Fruit fly (Drosophila melanogaster) whole organism, embryonic: Measurements from ENCODE around the gene EloB.

Experiments
- B-H2 ChIP-seq: fragments of 200-800 bp; sonication (Bioruptor generic); optimal IDR thresholded peaks from 2 replicates; lab custom pipeline; 2018; ENCODE audit warnings: missing biosample characterization, mild to moderate bottlenecking, missing genetic modification characterization
- Bgb ChIP-seq: fragments of 200-800 bp; sonication (Bioruptor generic); IDR thresholded peaks from 2 replicates; pipeline ENCODE4 v1.3.6; 2022; ENCODE audit warnings: missing biosample characterization, missing genetic modification characterization; ENCODE audit not compliant: partially characterized antibody
- Blimp-1 ChIP-seq: fragments of 200-800 bp; sonication (Bioruptor generic); optimal IDR thresholded peaks from 3 replicates; lab custom pipeline; 2018; ENCODE audit warnings: missing biosample characterization, missing genetic modification characterization, mild to moderate bottlenecking, moderate library complexity, missing genetic modification reagents
- Bteb2 ChIP-seq: fragments of 200-800 bp; sonication (Bioruptor generic); optimal IDR thresholded peaks from 2 replicates; lab custom pipeline; 2016; ENCODE audit warnings: missing biosample characterization, missing genetic modification characterization
- CG10147 ChIP-seq: fragments of 200-800 bp; sonication (Bioruptor generic); optimal IDR thresholded peaks from 2 replicates; lab custom pipeline; 2019; ENCODE audit warnings: missing biosample characterization, mild to moderate bottlenecking, missing genetic modification characterization, moderate library complexity
- CG10274 ChIP-seq: fragments of 200-800 bp; sonication (Bioruptor generic); optimal IDR thresholded peaks from 3 replicates; lab custom pipeline; 2017; ENCODE audit warnings: missing biosample characterization, mild to moderate bottlenecking, missing genetic modification characterization
- CG14441 ChIP-seq: fragments of 200-800 bp; sonication (Bioruptor generic); IDR thresholded peaks from 2 replicates; pipeline ENCODE4 v1.3.6; 2022; ENCODE audit warnings: missing biosample characterization, missing genetic modification characterization
- CG14667 ChIP-seq: fragments of 200-800 bp; sonication (Bioruptor generic); IDR thresholded peaks from 2 replicates; pipeline ENCODE4 v1.3.6; 2022; ENCODE audit warnings: missing biosample characterization, missing genetic modification characterization
- CG14710 ChIP-seq: fragments of 200-800 bp; sonication (Bioruptor generic); optimal IDR thresholded peaks from 3 replicates; lab custom pipeline; 2019; ENCODE audit warnings: missing biosample characterization, mild to moderate bottlenecking, missing genetic modification characterization, moderate library complexity
- CG16815 ChIP-seq: fragments of 200-800 bp; sonication (Bioruptor generic); optimal IDR thresholded peaks from 3 replicates; lab custom pipeline; 2017; ENCODE audit warnings: missing biosample characterization, mild to moderate bottlenecking, missing genetic modification characterization
- CG17385 ChIP-seq: fragments of 200-800 bp; sonication (Bioruptor generic); optimal IDR thresholded peaks from 3 replicates; lab custom pipeline; 2018; ENCODE audit warnings: missing biosample characterization, mild to moderate bottlenecking, missing genetic modification characterization
- CG17829 ChIP-seq: fragments of 200-800 bp; optimal IDR thresholded peaks from 2 replicates; lab custom pipeline; 2019; ENCODE audit warnings: missing biosample characterization, mild to moderate bottlenecking, missing genetic modification characterization, moderate library complexity
- CG18011 ChIP-seq: fragments of 200-800 bp; sonication (Bioruptor generic); optimal IDR thresholded peaks from 2 replicates; lab custom pipeline; 2017; ENCODE audit warnings: missing biosample characterization, missing genetic modification characterization, mild to moderate bottlenecking, moderate library complexity, missing genotype
- CG2199 ChIP-seq: fragments of 200-800 bp; sonication (Bioruptor generic); IDR thresholded peaks from 3 replicates; pipeline ENCODE4 v1.3.6; 2022; ENCODE audit warnings: missing biosample characterization, missing genetic modification characterization
- CG2875 ChIP-seq: fragments of 200-800 bp; sonication (Bioruptor generic); optimal IDR thresholded peaks from 2 replicates; lab custom pipeline; 2017; ENCODE audit warnings: missing biosample characterization, mild to moderate bottlenecking, missing genetic modification characterization, missing genetic modification reagents
- CG33557 ChIP-seq: fragments of 200-800 bp; sonication (Bioruptor generic); optimal IDR thresholded peaks from 2 replicates; lab custom pipeline; 2019; ENCODE audit warnings: missing biosample characterization, mild to moderate bottlenecking, missing genetic modification characterization, moderate library complexity
- CG3838 ChIP-seq: fragments of 200-800 bp; sonication (Bioruptor generic); optimal IDR thresholded peaks from 3 replicates; lab custom pipeline; 2016; ENCODE audit warnings: missing biosample characterization, missing genetic modification characterization
- CG6654 ChIP-seq: fragments of 200-800 bp; sonication (Bioruptor generic); optimal IDR thresholded peaks from 2 replicates; lab custom pipeline; 2017; ENCODE audit warnings: missing biosample characterization, mild to moderate bottlenecking, missing genetic modification characterization
- CG7987 ChIP-seq: fragments of 200-800 bp; sonication (Bioruptor generic); optimal IDR thresholded peaks from 2 replicates; lab custom pipeline; 2018; ENCODE audit warnings: missing biosample characterization, mild to moderate bottlenecking, missing genetic modification characterization, moderate library complexity
- CG8089 ChIP-seq: fragments of 200-800 bp; sonication (Bioruptor generic); optimal IDR thresholded peaks from 3 replicates; lab custom pipeline; 2016; ENCODE audit warnings: missing biosample characterization, missing genetic modification characterization
- CG8290 ChIP-seq, 3 experiments: fragments of 200-800 bp; sonication (Bioruptor generic); optimal IDR thresholded peaks; 2 replicates each; lab custom pipeline; 2016 to 2019; ENCODE audit warnings: missing biosample characterization in 3 of 3, missing genetic modification characterization in 3 of 3, mild to moderate bottlenecking in 2 of 3, moderate library complexity in 1 of 3
- CG9215 ChIP-seq: fragments of 200-800 bp; sonication (Bioruptor generic); IDR thresholded peaks from 2 replicates; pipeline ENCODE4 v1.3.6; 2022; ENCODE audit warnings: missing biosample characterization, missing genetic modification characterization
- Dip2 ChIP-seq: fragments of 200-800 bp; sonication (Bioruptor generic); IDR thresholded peaks from 2 replicates; pipeline ENCODE4 v1.3.6; 2022; ENCODE audit warnings: missing biosample characterization, missing genetic modification characterization
- ERR ChIP-seq: fragments of 200-800 bp; sonication (Bioruptor generic); optimal IDR thresholded peaks from 2 replicates; lab custom pipeline; 2016; ENCODE audit warnings: missing biosample characterization, missing genetic modification characterization
- HLH4C ChIP-seq: fragments of 200-800 bp; sonication (Bioruptor generic); IDR thresholded peaks from 3 replicates; pipeline ENCODE4 v1.3.6; 2022; ENCODE audit warnings: missing biosample characterization, missing genetic modification characterization; ENCODE audit not compliant: partially characterized antibody
- NC2β ChIP-seq: fragments of 200-800 bp; sonication (Bioruptor generic); optimal IDR thresholded peaks from 2 replicates; lab custom pipeline; 2016; ENCODE audit warnings: missing biosample characterization, missing genetic modification characterization
- Ravus ChIP-seq: fragments of 200-800 bp; sonication (Bioruptor generic); IDR thresholded peaks from 2 replicates; pipeline ENCODE4 v1.3.6; 2022; ENCODE audit warnings: missing biosample characterization, missing genetic modification characterization
- TFAM ChIP-seq: fragments of 200-800 bp; sonication (Bioruptor generic); optimal IDR thresholded peaks from 2 replicates; lab custom pipeline; 2017; ENCODE audit warnings: missing biosample characterization, missing genetic modification characterization, inconsistent platforms
- Trl ChIP-seq, 3 experiments: fragments of >200 bp in 2 of 3; fragments of 200-800 bp in 1 of 3; sonication (Bioruptor generic) in 1 of 3; optimal IDR thresholded peaks; 2 replicates in 1 of 3; 3 replicates in 2 of 3; lab custom pipeline; 2016 to 2017; ENCODE audit warnings: missing biosample characterization in 1 of 3, missing genetic modification characterization in 1 of 3
- ara ChIP-seq: fragments of 200-800 bp; sonication (Bioruptor generic); IDR thresholded peaks from 2 replicates; pipeline ENCODE4 v1.3.6; 2022; ENCODE audit warnings: missing biosample characterization, missing genetic modification characterization
- bcd ChIP-seq: fragments of 200-800 bp; sonication (Bioruptor generic); optimal IDR thresholded peaks from 2 replicates; lab custom pipeline; 2017; ENCODE audit warnings: missing biosample characterization, mild to moderate bottlenecking, missing genetic modification characterization
- caup ChIP-seq: fragments of 200-800 bp; sonication (Bioruptor generic); optimal IDR thresholded peaks from 3 replicates; lab custom pipeline; 2017; ENCODE audit warnings: missing biosample characterization, mild to moderate bottlenecking, missing genetic modification characterization, moderate library complexity; ENCODE audit not compliant: severe bottlenecking
- chif ChIP-seq, 2 experiments: fragments of 200-800 bp; sonication (Bioruptor generic); optimal IDR thresholded peaks; 3 replicates each; lab custom pipeline; 2016; ENCODE audit warnings: missing biosample characterization in 2 of 2, missing genetic modification characterization in 2 of 2
- esg ChIP-seq: fragments of 200-800 bp; sonication (Bioruptor generic); conservative IDR thresholded peaks from 2 replicates; pipeline ENCODE4 v1.3.6; 2022; ENCODE audit warnings: missing biosample characterization, missing genetic modification characterization
- exex ChIP-seq: fragments of 200-800 bp; sonication (Bioruptor generic); optimal IDR thresholded peaks from 4 replicates; lab custom pipeline; 2018; ENCODE audit warnings: missing biosample characterization, mild to moderate bottlenecking, missing genetic modification characterization, moderate library complexity
- gem ChIP-seq: fragments of 200-800 bp; sonication (Bioruptor generic); optimal IDR thresholded peaks from 2 replicates; lab custom pipeline; 2019; ENCODE audit warnings: missing biosample characterization, mild to moderate bottlenecking, missing genetic modification characterization, moderate library complexity
- hb ChIP-seq: fragments of 200-800 bp; sonication (Bioruptor generic); IDR thresholded peaks from 3 replicates; pipeline ENCODE4 v1.3.6; 2022; ENCODE audit warnings: missing biosample characterization, missing genetic modification characterization; ENCODE audit not compliant: partially characterized antibody
- luna ChIP-seq: fragments of 200-800 bp; sonication (Bioruptor generic); optimal IDR thresholded peaks from 2 replicates; lab custom pipeline; 2016; ENCODE audit warnings: missing biosample characterization, missing genetic modification characterization
- mld ChIP-seq: fragments of 200-800 bp; sonication (Bioruptor generic); IDR thresholded peaks from 3 replicates; pipeline ENCODE4 v1.3.6; 2022; ENCODE audit warnings: missing biosample characterization, missing genetic modification characterization; ENCODE audit not compliant: partially characterized antibody
- peb ChIP-seq: fragments of 200-800 bp; sonication (Bioruptor generic); IDR thresholded peaks from 2 replicates; pipeline ENCODE4 v1.3.6; 2022; ENCODE audit warnings: missing biosample characterization, missing genetic modification characterization
- pros ChIP-seq: fragments of 200-800 bp; sonication (Bioruptor generic); optimal IDR thresholded peaks from 3 replicates; lab custom pipeline; 2019; ENCODE audit warnings: missing biosample characterization, mild to moderate bottlenecking, missing genetic modification characterization, moderate library complexity
- pum ChIP-seq: fragments of 200-800 bp; sonication (Bioruptor generic); optimal IDR thresholded peaks from 2 replicates; lab custom pipeline; 2016; ENCODE audit warnings: missing biosample characterization, missing genetic modification characterization
- scrt ChIP-seq: fragments of 200-800 bp; sonication (Bioruptor generic); optimal IDR thresholded peaks from 2 replicates; lab custom pipeline; 2018; ENCODE audit warnings: missing biosample characterization, mild to moderate bottlenecking, missing genetic modification characterization, moderate library complexity
- sens ChIP-seq: fragments of 200-800 bp; sonication (Bioruptor generic); peaks from one replicate; lab custom pipeline; 2016; ENCODE audit warnings: missing biosample characterization, missing genetic modification characterization
- sens-2 ChIP-seq: fragments of 200-800 bp; sonication (Bioruptor generic); IDR thresholded peaks from 2 replicates; pipeline ENCODE4 v1.3.6; 2022; ENCODE audit warnings: missing biosample characterization, missing genetic modification characterization
- trh ChIP-seq: fragments of 200-800 bp; sonication (Bioruptor generic); optimal IDR thresholded peaks from 2 replicates; lab custom pipeline; 2016; ENCODE audit warnings: missing biosample characterization, missing genetic modification characterization
- twi ChIP-seq: fragments of 200-800 bp; optimal IDR thresholded peaks from 2 replicates; lab custom pipeline; 2019; ENCODE audit warnings: missing biosample characterization, mild to moderate bottlenecking, missing genetic modification characterization, moderate library complexity

Gene EloB

DNA sequence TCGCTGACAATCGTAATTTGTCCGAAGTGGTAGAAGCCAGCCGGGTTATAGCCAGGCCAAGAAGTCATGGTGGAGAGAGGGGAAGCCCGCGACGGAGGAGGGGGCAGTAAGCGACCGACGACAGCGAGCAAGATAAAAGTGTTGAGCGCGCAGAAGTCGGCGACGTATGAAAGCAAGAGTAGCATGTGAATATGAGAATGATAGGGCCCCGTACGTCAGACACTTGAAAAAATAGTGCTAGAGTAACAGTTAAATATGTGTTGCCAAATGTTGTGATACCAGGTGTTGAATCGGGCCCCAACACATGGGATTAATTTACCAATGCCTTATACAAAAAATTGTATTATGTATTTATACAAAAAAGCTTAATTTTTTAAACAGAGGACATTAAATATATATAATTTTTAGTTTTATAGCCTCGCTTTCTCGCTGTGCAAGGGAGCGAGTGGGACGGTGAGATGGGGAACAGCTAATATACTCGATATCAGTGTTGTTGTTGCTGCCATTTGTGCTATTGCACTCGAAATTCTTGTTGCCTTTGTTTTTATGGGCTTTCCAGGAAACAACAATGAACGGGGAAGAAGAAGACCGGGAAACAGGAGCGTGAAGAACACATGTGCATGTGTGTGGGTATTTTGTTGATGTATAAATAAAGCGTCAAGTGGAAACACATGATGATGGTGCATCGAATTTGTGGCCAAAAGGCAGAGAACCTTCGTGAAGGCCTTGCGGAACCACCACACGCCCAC is 29.6 kb downstream of the EloB start (continued):
- TF ChIP-seq caup (peak; percentile 86), sens-2 (GFP tag; lab: Robert Waterston, UW) (peak; percentile 69; the same call in 1 of the 2 replicates), NC2β (GFP tag; lab: Kevin White, UChicago) (no peak), luna (GFP tag; lab: Kevin White, UChicago) (no peak), pros (GFP tag; lab: Kevin White, UChicago) (no peak), CG8089 (GFP tag; lab: Kevin White, UChicago) (no peak), esg (GFP tag; lab: Robert Waterston, UW) (peak; percentile 85), CG7987 (GFP tag; lab: Kevin White, UChicago) (peak; percentile 47), ara (GFP tag; lab: Robert Waterston, UW) (peak; percentile 84), hb (GFP tag; lab: Robert Waterston, UW) (no peak), CG6654 (peak; percentile 78), Trl (optimal IDR thresholded peaks at IDR 0.05; lab: Kevin White, UChicago) (no peak), Trl (GFP tag; optimal IDR thresholded peaks at IDR 0.05; lab: Kevin White, UChicago) (no peak), CG2199 (GFP tag; lab: Robert Waterston, UW) (no peak; the same call in 2 of the 3 replicates), Dip2 (GFP tag; lab: Robert Waterston, UW) (peak; percentile 54; the same call in 1 of the 2 replicates), gem (tag; lab: Kevin White, UChicago) (peak; percentile 93), bcd (GFP tag; lab: Kevin White, UChicago) (peak; percentile 88), CG8290 (GFP tag; optimal IDR thresholded peaks at IDR 0.05; lab: Kevin White, UChicago) (peak; percentile 80), CG8290 (tag; optimal IDR thresholded peaks at IDR 0.05; lab: Kevin White, UChicago) (peak; percentile 11 to 44), Bteb2 (GFP tag; lab: Kevin White, UChicago) (no peak), trh (GFP tag; lab: Kevin White, UChicago) (peak; percentile 25), CG16815 (GFP tag; lab: Kevin White, UChicago) (peak; percentile 87), peb (GFP tag; lab: Robert Waterston, UW) (peak; percentile 73), TFAM (GFP tag; lab: Kevin White, UChicago) (peak; percentile 46), sens (GFP tag; lab: Kevin White, UChicago) (peak; percentile 91), CG2875 (peak; percentile 65), mld (no peak), chif (GFP tag; optimal IDR thresholded peaks at IDR 0.05; lab: Kevin White, UChicago) (peak in 1 of 2 experiments; percentile 52), CG14441 (peak; percentile 80), B-H2 (GFP tag; lab: Kevin White, UChicago) (peak; percentile 74), exex (tag; lab: Kevin White, UChicago) (peak; percentile 84), CG17829 (peak; percentile 92), CG14667 (GFP tag; lab: Robert Waterston, UW) (peak; percentile 87), CG14710 (tag; lab: Kevin White, UChicago) (peak; percentile 83), Bgb (peak; percentile 35; the same call in 1 of the 2 replicates), CG18011 (peak; percentile 30), CG9215 (GFP tag; lab: Robert Waterston, UW) (peak; percentile 74), pum (GFP tag; lab: Kevin White, UChicago) (peak; percentile 12), CG10147 (GFP tag; lab: Kevin White, UChicago) (peak; percentile 84), ERR (GFP tag; lab: Kevin White, UChicago) (no peak), scrt (peak; percentile 81), CG17385 (GFP tag; lab: Kevin White, UChicago) (peak; percentile 69), CG33557 (GFP tag; lab: Kevin White, UChicago) (peak; percentile 76), Ravus (GFP tag; lab: Robert Waterston, UW) (peak; percentile 40; the same call in 1 of the 2 replicates), twi (tag; lab: Kevin White, UChicago) (peak; percentile 99), CG10274 (GFP tag; lab: Kevin White, UChicago) (peak; percentile 76), Blimp-1 (GFP tag; lab: Kevin White, UChicago) (peak; percentile 93), HLH4C (no peak), CG3838 (GFP tag; lab: Kevin White, UChicago) (peak; percentile 41)
